Fruit fly (Drosophila melanogaster): Measurements from ENCODE around the gene Taf10b.
A peak's percentile ranks its signal among the peaks of the same experiment; 100 is the strongest.

Gene Taf10b

DNA sequence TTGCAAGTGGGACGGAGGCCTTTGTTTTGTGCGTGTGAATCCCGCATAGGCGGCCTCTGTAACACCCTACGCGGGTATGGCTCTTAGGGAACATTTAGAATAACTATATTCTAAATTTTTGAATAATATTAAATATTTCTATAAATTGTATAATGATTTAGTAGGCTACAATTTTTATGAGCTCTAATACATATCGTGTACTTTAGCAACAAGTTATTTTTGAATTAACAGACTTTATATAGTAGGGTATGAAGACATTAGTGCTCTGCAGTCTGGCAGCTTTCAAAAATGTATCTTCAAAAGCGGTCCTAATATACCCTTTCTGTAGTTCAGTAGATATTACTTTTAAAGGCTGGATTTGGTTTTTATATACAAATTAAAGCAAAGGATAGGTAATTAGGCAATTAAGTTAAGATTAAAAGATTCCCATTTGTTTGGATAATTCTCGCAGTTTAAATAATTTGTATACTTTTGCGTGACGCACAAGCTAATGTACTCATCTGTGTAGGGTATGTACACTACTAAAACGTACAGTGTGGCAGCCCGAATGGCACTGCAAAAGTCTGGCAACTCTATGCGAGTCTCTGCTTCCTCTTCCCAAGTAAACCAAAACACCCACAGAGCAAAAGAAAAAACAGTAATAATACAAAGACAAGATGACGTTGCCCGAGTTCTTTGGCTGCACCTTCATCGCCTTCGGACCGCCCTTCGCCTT is 1.8 kb downstream of the Taf10b start, which contains the start of the genes Snx21 and aph-1 (continued):
- peak; percentile 84 for TF ChIP-seq Asciz (GFP tag; optimal IDR thresholded peaks at IDR 0.05)
- peak; percentile 89 for TF ChIP-seq Atf6 (GFP tag; IDR thresholded peaks at IDR 0.05)
- no peak for TF ChIP-seq Lpt (GFP tag; optimal IDR thresholded peaks at IDR 0.05)
- TF ChIP-seq CG4282 (GFP tag; optimal IDR thresholded peaks at IDR 0.05), result peak; percentile 64
- TF ChIP-seq ems (GFP tag; optimal IDR thresholded peaks at IDR 0.05), result peak; percentile 85
- peak; percentile 87 for TF ChIP-seq CG12104 (GFP tag; optimal IDR thresholded peaks at IDR 0.05)
- peak; percentile 94 for TF ChIP-seq CG8924 (tag; optimal IDR thresholded peaks at IDR 0.05)
- peak; percentile 51 for TF ChIP-seq CG4707 (GFP tag; optimal IDR thresholded peaks at IDR 0.05)
- peak; percentile 88 for TF ChIP-seq CG11456 (GFP tag; IDR thresholded peaks at IDR 0.05)
- peak; percentile 92 for TF ChIP-seq sqz (GFP tag; optimal IDR thresholded peaks at IDR 0.05)
- peak; percentile 91 for TF ChIP-seq CG8944 (GFP tag; optimal IDR thresholded peaks at IDR 0.05)
- peak; percentile 84 for TF ChIP-seq kah (GFP tag; optimal IDR thresholded peaks at IDR 0.05)
- TF ChIP-seq CG16863 (GFP tag; optimal IDR thresholded peaks at IDR 0.05), result peak; percentile 85
- TF ChIP-seq NfI (GFP tag; optimal IDR thresholded peaks at IDR 0.05), result peak; percentile 91
- peak; percentile 57 for TF ChIP-seq H15 (GFP tag; IDR thresholded peaks at IDR 0.05)
- TF ChIP-seq CG2120 (GFP tag; optimal IDR thresholded peaks at IDR 0.05), result peak; percentile 94
- peak; percentile 25 for TF ChIP-seq grn (GFP tag; optimal IDR thresholded peaks at IDR 0.05)
- peak; percentile 55 for TF ChIP-seq mirr (GFP tag; optimal IDR thresholded peaks at IDR 0.05)
- TF ChIP-seq CTCF (GFP tag; optimal IDR thresholded peaks at IDR 0.05), result peak; percentile 49
- TF ChIP-seq Lim3 (GFP tag; IDR thresholded peaks at IDR 0.05), result 0 out of 2 replicates have a peak, but pooled peaks have one; percentile 58
- TF ChIP-seq schlank (tag; optimal IDR thresholded peaks at IDR 0.05), result peak; percentile 63
- TF ChIP-seq CG12769 (tag; optimal IDR thresholded peaks at IDR 0.05), result peak; percentile 78
- TF ChIP-seq lilli (GFP tag; optimal IDR thresholded peaks at IDR 0.05), result peak; percentile 92
- TF ChIP-seq Ssrp (tag; optimal IDR thresholded peaks at IDR 0.05), result peak; percentile 90
- no peak for TF ChIP-seq sna (GFP tag; IDR thresholded peaks at IDR 0.05; ENCODE audit: partially characterized antibody)
- TF ChIP-seq toy (GFP tag; IDR thresholded peaks at IDR 0.05), result peak; percentile 78
- peak; percentile 36 for TF ChIP-seq Sin3A (optimal IDR thresholded peaks at IDR 0.05)
- peak; percentile 64 to 93 for TF ChIP-seq bsh (GFP tag; optimal IDR thresholded peaks at IDR 0.05)
- TF ChIP-seq CG10959 (GFP tag; IDR thresholded peaks at IDR 0.05), result peak; percentile 81
- peak; percentile 92 for TF ChIP-seq pum (GFP tag; optimal IDR thresholded peaks at IDR 0.05)
- peak; percentile 74 for TF ChIP-seq Ada2b (GFP tag; IDR thresholded peaks at IDR 0.05)
- TF ChIP-seq CG10565 (GFP tag; optimal IDR thresholded peaks at IDR 0.05), result peak; percentile 54
- no peak; the same call in 1 of the 2 replicates for TF ChIP-seq dati (GFP tag; IDR thresholded peaks at IDR 0.05)
- TF ChIP-seq CG4360 (GFP tag; IDR thresholded peaks at IDR 0.05), result peak; percentile 26; the same call in 1 of the 2 replicates
- TF ChIP-seq CG34422 (GFP tag; IDR thresholded peaks at IDR 0.05), result peak; percentile 91
- peak; percentile 78 for TF ChIP-seq gro (GFP tag; optimal IDR thresholded peaks at IDR 0.05)
- TF ChIP-seq zfh1 (GFP tag; IDR thresholded peaks at IDR 0.05), result peak; percentile 86
- peak; percentile 69 for TF ChIP-seq CG3163 (GFP tag; optimal IDR thresholded peaks at IDR 0.05)
- peak; percentile 91 for TF ChIP-seq odd (GFP tag; optimal IDR thresholded peaks at IDR 0.05)
- TF ChIP-seq stwl (tag; optimal IDR thresholded peaks at IDR 0.05), result peak; percentile 46
- TF ChIP-seq CG32532 (GFP tag; IDR thresholded peaks at IDR 0.05), result peak; percentile 92
- peak; percentile 81 for TF ChIP-seq CG8089 (GFP tag; optimal IDR thresholded peaks at IDR 0.05)
- peak; percentile 92 for TF ChIP-seq kay (GFP tag; optimal IDR thresholded peaks at IDR 0.05)
- TF ChIP-seq CG15011 (GFP tag; optimal IDR thresholded peaks at IDR 0.05), result peak; percentile 85
- TF ChIP-seq Oli (tag; optimal IDR thresholded peaks at IDR 0.05), result peak; percentile 94
- TF ChIP-seq Dp (GFP tag; optimal IDR thresholded peaks at IDR 0.05), result no peak
- TF ChIP-seq H2.0 (GFP tag; IDR thresholded peaks at IDR 0.05), result peak; percentile 79
- TF ChIP-seq pnt (GFP tag; optimal IDR thresholded peaks at IDR 0.05), result peak; percentile 89
- TF ChIP-seq CG12942 (GFP tag; optimal IDR thresholded peaks at IDR 0.05), result peak; percentile 89
- TF ChIP-seq sim (GFP tag; IDR thresholded peaks at IDR 0.05), result peak; percentile 62; the same call in 1 of the 2 replicates
- peak; percentile 91 for TF ChIP-seq CG10979 (tag; optimal IDR thresholded peaks at IDR 0.05)

Data from whole organism, embryonic.